Fruit fly (Drosophila melanogaster) whole organism, embryonic: Measurements from ENCODE around the gene Z600.

Experiments
- ATbp ChIP-seq: fragments of 200-800 bp; sonication (Bioruptor generic); optimal IDR thresholded peaks from 2 replicates; lab custom pipeline; 2017; ENCODE audit warnings: missing biosample characterization, mild to moderate bottlenecking, missing genetic modification characterization, missing genetic modification reagents
- CG11085 ChIP-seq: fragments of 200-800 bp; sonication (Bioruptor generic); IDR thresholded peaks from 2 replicates; pipeline ENCODE4 v1.3.6; 2022; ENCODE audit warnings: missing biosample characterization, missing genetic modification characterization
- CG11723 ChIP-seq: fragments of 200-800 bp; sonication (Bioruptor generic); optimal IDR thresholded peaks from 2 replicates; lab custom pipeline; 2017; ENCODE audit warnings: missing biosample characterization, mild to moderate bottlenecking, missing genetic modification characterization
- CG12155 ChIP-seq: fragments of 200-800 bp; sonication (Bioruptor generic); optimal IDR thresholded peaks from 3 replicates; lab custom pipeline; 2016; ENCODE audit warnings: missing biosample characterization, missing genetic modification characterization
- CG12391 ChIP-seq: fragments of 200-800 bp; sonication (Bioruptor generic); optimal IDR thresholded peaks from 3 replicates; lab custom pipeline; 2018; ENCODE audit warnings: missing biosample characterization, mild to moderate bottlenecking, missing genetic modification characterization, moderate library complexity
- CG13296 ChIP-seq: fragments of 200-800 bp; sonication (Bioruptor generic); optimal IDR thresholded peaks from 3 replicates; lab custom pipeline; 2018; ENCODE audit warnings: missing biosample characterization, mild to moderate bottlenecking, missing genetic modification characterization
- CG1647 ChIP-seq: fragments of 200-800 bp; sonication (Bioruptor generic); optimal IDR thresholded peaks from 3 replicates; lab custom pipeline; 2016; ENCODE audit warnings: missing biosample characterization, missing genetic modification characterization
- CG17385 ChIP-seq: fragments of 200-800 bp; sonication (Bioruptor generic); optimal IDR thresholded peaks from 3 replicates; lab custom pipeline; 2018; ENCODE audit warnings: missing biosample characterization, mild to moderate bottlenecking, missing genetic modification characterization
- CG18262 ChIP-seq: fragments of 200-800 bp; optimal IDR thresholded peaks from 3 replicates; lab custom pipeline; 2019; ENCODE audit warnings: missing biosample characterization, mild to moderate bottlenecking, missing genetic modification characterization, moderate library complexity
- CG42726 ChIP-seq: fragments of 200-800 bp; sonication (Bioruptor generic); IDR thresholded peaks from 2 replicates; pipeline ENCODE4 v1.3.6; 2022; ENCODE audit warnings: missing biosample characterization, missing genetic modification characterization; ENCODE audit not compliant: partially characterized antibody
- CG6654 ChIP-seq: fragments of 200-800 bp; sonication (Bioruptor generic); optimal IDR thresholded peaks from 2 replicates; lab custom pipeline; 2017; ENCODE audit warnings: missing biosample characterization, mild to moderate bottlenecking, missing genetic modification characterization
- CG7357 ChIP-seq: fragments of 200-800 bp; sonication (Bioruptor generic); IDR thresholded peaks from 3 replicates; pipeline ENCODE4 v1.3.6; 2022; ENCODE audit warnings: missing biosample characterization, missing genetic modification characterization
- CTCF ChIP-seq: fragments of 200-800 bp; sonication (Bioruptor generic); optimal IDR thresholded peaks from 2 replicates; lab custom pipeline; 2017; ENCODE audit warnings: missing biosample characterization, mild to moderate bottlenecking, missing genetic modification characterization, moderate library complexity
- Camta ChIP-seq: fragments of 200-800 bp; sonication (Bioruptor generic); optimal IDR thresholded peaks from 2 replicates; lab custom pipeline; 2016; ENCODE audit warnings: missing biosample characterization, missing genetic modification characterization
- Doc3 ChIP-seq: fragments of 200-800 bp; sonication (Bioruptor generic); IDR thresholded peaks from 3 replicates; pipeline ENCODE4 v1.3.6; 2022; ENCODE audit warnings: missing biosample characterization, missing genetic modification characterization; ENCODE audit not compliant: partially characterized antibody
- ERR ChIP-seq: fragments of 200-800 bp; sonication (Bioruptor generic); optimal IDR thresholded peaks from 2 replicates; lab custom pipeline; 2016; ENCODE audit warnings: missing biosample characterization, missing genetic modification characterization
- Gug ChIP-seq: fragments of 200-800 bp; sonication (Bioruptor generic); IDR thresholded peaks from 4 replicates; pipeline ENCODE4 v1.3.6; 2022; ENCODE audit warnings: missing biosample characterization, missing genetic modification characterization
- Med ChIP-seq: fragments of 200-800 bp; sonication (Bioruptor generic); peaks from one replicate; lab custom pipeline; 2016; ENCODE audit warnings: missing biosample characterization, missing genetic modification characterization, mild to moderate bottlenecking, inconsistent platforms, moderate library complexity
- Mrtf ChIP-seq: fragments of 200-800 bp; sonication (Bioruptor generic); IDR thresholded peaks from 3 replicates; pipeline ENCODE4 v1.3.6; 2022; ENCODE audit warnings: missing biosample characterization, missing genetic modification characterization
- Myb ChIP-seq: fragments of 200-800 bp; sonication (Bioruptor generic); optimal IDR thresholded peaks from 2 replicates; lab custom pipeline; 2016; ENCODE audit warnings: missing biosample characterization, missing genetic modification characterization
- Side ChIP-seq: fragments of 200-800 bp; sonication (Bioruptor generic); optimal IDR thresholded peaks from 2 replicates; lab custom pipeline; 2016; ENCODE audit warnings: missing biosample characterization, missing genetic modification characterization
- Taf1 ChIP-seq: fragments of 200-800 bp; sonication (Bioruptor generic); IDR thresholded peaks from 2 replicates; pipeline ENCODE4 v1.3.6; 2022; ENCODE audit warnings: missing biosample characterization, missing genetic modification characterization
- Tbp ChIP-seq: fragments of >200 bp; optimal IDR thresholded peaks from 2 replicates; lab custom pipeline; 2018; ENCODE audit warnings: missing biosample characterization, missing genetic modification characterization
- Vsx1 ChIP-seq: fragments of 200-800 bp; sonication (Bioruptor generic); optimal IDR thresholded peaks from 2 replicates; lab custom pipeline; 2017; ENCODE audit warnings: missing biosample characterization, mild to moderate bottlenecking, missing genetic modification characterization, missing genetic modification reagents
- Xrp1 ChIP-seq: fragments of 200-800 bp; sonication (Bioruptor generic); IDR thresholded peaks from 2 replicates; pipeline ENCODE4 v1.3.6; 2022; ENCODE audit warnings: missing biosample characterization, missing genetic modification characterization
- YL-1 ChIP-seq: fragments of 200-800 bp; sonication (Bioruptor generic); optimal IDR thresholded peaks from 3 replicates; lab custom pipeline; 2017; ENCODE audit warnings: missing biosample characterization, mild to moderate bottlenecking, missing genetic modification characterization
- ac ChIP-seq: fragments of 200-800 bp; sonication (Bioruptor generic); optimal IDR thresholded peaks from 3 replicates; lab custom pipeline; 2017; ENCODE audit warnings: missing biosample characterization, mild to moderate bottlenecking, missing genetic modification characterization
- al ChIP-seq: fragments of 200-800 bp; sonication (Bioruptor generic); IDR thresholded peaks from 2 replicates; pipeline ENCODE4 v1.3.6; 2022; ENCODE audit warnings: missing biosample characterization, missing genetic modification characterization
- cad ChIP-seq: fragments of >200 bp; optimal IDR thresholded peaks from 2 replicates; lab custom pipeline; 2017; ENCODE audit warnings: missing biosample characterization, missing genetic modification characterization
- emc ChIP-seq: fragments of 200-800 bp; sonication (Bioruptor generic); optimal IDR thresholded peaks from 2 replicates; lab custom pipeline; 2016; ENCODE audit warnings: missing biosample characterization, missing genetic modification characterization
- eyg ChIP-seq: fragments of 200-800 bp; sonication (Bioruptor generic); optimal IDR thresholded peaks from 3 replicates; lab custom pipeline; 2016; ENCODE audit warnings: missing biosample characterization, missing genetic modification characterization
- gem ChIP-seq: fragments of 200-800 bp; sonication (Bioruptor generic); optimal IDR thresholded peaks from 2 replicates; lab custom pipeline; 2019; ENCODE audit warnings: missing biosample characterization, mild to moderate bottlenecking, missing genetic modification characterization, moderate library complexity
- gro ChIP-seq: fragments of 200-800 bp; sonication (Bioruptor generic); optimal IDR thresholded peaks from 2 replicates; lab custom pipeline; 2016; ENCODE audit warnings: missing biosample characterization, missing genetic modification characterization
- hkb ChIP-seq, 2 experiments: fragments of 200-800 bp in 1 of 2; fragments of >200 bp in 1 of 2; sonication (Bioruptor generic) in 1 of 2; IDR thresholded peaks in 1 of 2; optimal IDR thresholded peaks in 1 of 2; 2 replicates each; pipeline versions ENCODE4 v1.3.6 to Lab custom; 2017 to 2022; ENCODE audit warnings: missing biosample characterization in 1 of 2, missing genetic modification characterization in 1 of 2
- jing ChIP-seq: fragments of 200-800 bp; sonication (Bioruptor generic); optimal IDR thresholded peaks from 2 replicates; lab custom pipeline; 2018; ENCODE audit warnings: missing biosample characterization, mild to moderate bottlenecking, missing genetic modification characterization
- kah ChIP-seq: fragments of 200-800 bp; sonication (Bioruptor generic); optimal IDR thresholded peaks from 2 replicates; lab custom pipeline; 2018; ENCODE audit warnings: missing biosample characterization, mild to moderate bottlenecking, missing genetic modification characterization
- ken ChIP-seq: fragments of 200-800 bp; sonication (Bioruptor generic); IDR thresholded peaks from 3 replicates; pipeline ENCODE4 v1.3.6; 2022; ENCODE audit warnings: missing biosample characterization, missing genetic modification characterization
- mirr ChIP-seq: fragments of 200-800 bp; sonication (Bioruptor generic); optimal IDR thresholded peaks from 3 replicates; lab custom pipeline; 2018; ENCODE audit warnings: missing biosample characterization, mild to moderate bottlenecking, missing genetic modification characterization
- onecut ChIP-seq: fragments of 200-800 bp; sonication (Bioruptor generic); IDR thresholded peaks from 2 replicates; pipeline ENCODE4 v1.3.6; 2022; ENCODE audit warnings: missing biosample characterization, missing genetic modification characterization
- otp ChIP-seq: fragments of 200-800 bp; sonication (Bioruptor generic); IDR thresholded peaks from 3 replicates; pipeline ENCODE4, ENCODE4 v1.3.6; 2022; ENCODE audit warnings: missing biosample characterization, missing genetic modification characterization
- pita ChIP-seq: fragments of 200-800 bp; sonication (Bioruptor generic); optimal IDR thresholded peaks from 2 replicates; lab custom pipeline; 2017; ENCODE audit warnings: missing biosample characterization, mild to moderate bottlenecking, missing genetic modification characterization
- pnt ChIP-seq: fragments of 200-800 bp; sonication (Bioruptor generic); optimal IDR thresholded peaks from 3 replicates; lab custom pipeline; 2016; ENCODE audit warnings: missing biosample characterization, missing genetic modification characterization
- pros ChIP-seq: fragments of 200-800 bp; sonication (Bioruptor generic); optimal IDR thresholded peaks from 3 replicates; lab custom pipeline; 2019; ENCODE audit warnings: missing biosample characterization, mild to moderate bottlenecking, missing genetic modification characterization, moderate library complexity
- ro ChIP-seq: fragments of 200-800 bp; sonication (Bioruptor generic); IDR thresholded peaks from 2 replicates; pipeline ENCODE4 v1.3.6; 2022; ENCODE audit warnings: missing biosample characterization, missing genetic modification characterization
- sd ChIP-seq: fragments of 200-800 bp; sonication (Bioruptor generic); optimal IDR thresholded peaks from 3 replicates; lab custom pipeline; 2018; ENCODE audit warnings: missing biosample characterization, mild to moderate bottlenecking, missing genetic modification characterization, moderate library complexity
- slou ChIP-seq: fragments of 200-800 bp; sonication (Bioruptor generic); optimal IDR thresholded peaks from 3 replicates; lab custom pipeline; 2016; ENCODE audit warnings: missing biosample characterization, missing genetic modification characterization
- ssp ChIP-seq: fragments of 200-800 bp; sonication (Bioruptor generic); IDR thresholded peaks from 2 replicates; pipeline ENCODE4 v1.3.6; 2022; ENCODE audit warnings: missing biosample characterization, missing genetic modification characterization
- vfl ChIP-seq: fragments of 200-800 bp; sonication (Bioruptor generic); optimal IDR thresholded peaks from 2 replicates; lab custom pipeline; 2016; ENCODE audit warnings: missing biosample characterization, missing genetic modification characterization
- z ChIP-seq: fragments of 200-800 bp; sonication (Bioruptor generic); IDR thresholded peaks from 3 replicates; pipeline ENCODE4 v1.3.6; 2022; ENCODE audit warnings: missing biosample characterization, missing genetic modification characterization
- zen2 ChIP-seq: fragments of 200-800 bp; sonication (Bioruptor generic); IDR thresholded peaks from 3 replicates; pipeline ENCODE4 v1.3.6; 2022; ENCODE audit warnings: missing biosample characterization, missing genetic modification characterization; ENCODE audit not compliant: partially characterized antibody
- zfh2 ChIP-seq: fragments of 200-800 bp; sonication (Bioruptor generic); optimal IDR thresholded peaks from 2 replicates; lab custom pipeline; 2016; ENCODE audit warnings: missing biosample characterization, missing genetic modification characterization

The Z600 gene

DNA sequence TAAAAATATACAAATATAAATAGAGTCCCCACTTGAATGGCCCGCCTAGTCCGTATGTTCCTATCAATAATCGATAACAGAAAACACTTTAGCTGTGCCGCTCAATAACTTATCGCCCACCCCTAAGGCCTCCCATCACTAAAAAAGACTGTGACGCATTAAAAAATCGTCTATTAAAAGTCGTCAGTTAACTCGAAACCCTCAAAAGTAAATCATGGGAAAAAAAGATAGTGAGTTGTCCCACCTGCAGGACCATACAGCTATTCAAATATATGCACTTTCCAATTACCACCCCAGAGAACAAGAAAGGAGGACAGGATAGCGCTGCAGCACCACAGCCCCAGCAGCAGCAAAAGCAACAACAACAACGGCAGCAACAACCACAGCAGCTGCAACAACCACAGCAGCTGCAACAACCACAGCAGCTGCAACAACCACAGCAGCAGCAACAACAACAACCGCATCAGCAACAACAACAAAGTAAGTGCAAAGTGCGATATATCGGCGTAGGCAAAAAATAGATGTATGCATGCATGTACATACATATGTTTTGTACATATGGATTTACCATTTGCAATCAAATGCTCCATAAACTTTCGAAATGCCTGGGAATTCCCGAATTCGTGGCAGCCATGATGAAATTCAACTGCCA is 45.3 kb downstream of the Z600 start, which contains the start of gene AGO2 (continued):
- TF ChIP-seq Doc3 (GFP tag; lab: Robert Waterston, UW) (peak; percentile 45; the same call in 1 of the 3 replicates), CG11723 (GFP tag; lab: Kevin White, UChicago) (no peak), CG12391 (tag; lab: Kevin White, UChicago) (no peak), YL-1 (GFP tag; lab: Kevin White, UChicago) (peak; percentile 92), mirr (GFP tag; lab: Kevin White, UChicago) (peak; percentile 32), sd (no peak), ac (peak; percentile 55), Med (GFP tag; lab: Kevin White, UChicago) (peak; percentile 68), Side (GFP tag; lab: Kevin White, UChicago) (peak; percentile 51), ssp (GFP tag; lab: Robert Waterston, UW) (no peak), pita (peak; percentile 62), ken (no peak), Mrtf (GFP tag; lab: Robert Waterston, UW) (no peak), ro (GFP tag; lab: Robert Waterston, UW) (no peak), CG7357 (GFP tag; lab: Robert Waterston, UW) (no peak), CG42726 (no peak), cad (no peak), onecut (GFP tag; lab: Robert Waterston, UW) (peak; percentile 47), Xrp1 (GFP tag; lab: Robert Waterston, UW) (peak; percentile 41; the same call in 1 of the 2 replicates), CG11085 (GFP tag; lab: Robert Waterston, UW) (no peak), hkb (optimal IDR thresholded peaks at IDR 0.05; lab: Kevin White, UChicago) (no peak), hkb (GFP tag; IDR thresholded peaks at IDR 0.05; lab: Robert Waterston, UW) (no peak), Myb (GFP tag; lab: Kevin White, UChicago) (peak; percentile 26), CG18262 (tag; lab: Kevin White, UChicago) (peak; percentile 20), CG13296 (GFP tag; lab: Kevin White, UChicago) (peak; percentile 28), gro (GFP tag; lab: Kevin White, UChicago) (no peak), gem (tag; lab: Kevin White, UChicago) (no peak), CG1647 (GFP tag; lab: Kevin White, UChicago) (no peak), pros (no peak), Camta (GFP tag; lab: Kevin White, UChicago) (no peak), Tbp (GFP tag; lab: Kevin White, UChicago) (no peak), zfh2 (GFP tag; lab: Kevin White, UChicago) (peak; percentile 9), ERR (no peak), CG17385 (GFP tag; lab: Kevin White, UChicago) (no peak), eyg (GFP tag; lab: Kevin White, UChicago) (peak; percentile 0), kah (no peak), emc (GFP tag; lab: Kevin White, UChicago) (no peak), ATbp (GFP tag; lab: Kevin White, UChicago) (no peak), CG12155 (GFP tag; lab: Kevin White, UChicago) (no peak), al (no peak), CG6654 (GFP tag; lab: Kevin White, UChicago) (no peak), slou (GFP tag; lab: Kevin White, UChicago) (no peak), CTCF (peak; percentile 61), pnt (GFP tag; lab: Kevin White, UChicago) (no peak), zen2 (GFP tag; lab: Robert Waterston, UW) (peak; percentile 69; the same call in 2 of the 3 replicates), vfl (GFP tag; lab: Kevin White, UChicago) (no peak), otp (GFP tag; lab: Robert Waterston, UW) (no peak), jing (GFP tag; lab: Kevin White, UChicago) (no peak), z (GFP tag; lab: Robert Waterston, UW) (no peak), Taf1 (no peak), Vsx1 (no peak), Gug (GFP tag; lab: Robert Waterston, UW) (no peak)
